Fruit fly (Drosophila melanogaster): ENCODE data around the gene ras.

The ras gene

dm6 chrX:10757616-10758078, 13.3 kb downstream of the ras start, which contains the start of gene Rph (continued):
- TF ChIP-seq Hmr (GFP tag; optimal IDR thresholded peaks at IDR 0.05): peak; percentile 47
- no peak for TF ChIP-seq eyg (GFP tag; optimal IDR thresholded peaks at IDR 0.05)
- TF ChIP-seq CG9437 (GFP tag; optimal IDR thresholded peaks at IDR 0.05): no peak
- TF ChIP-seq hbn (GFP tag; IDR thresholded peaks at IDR 0.05; ENCODE audit: partially characterized antibody): no peak
- TF ChIP-seq D (optimal IDR thresholded peaks at IDR 0.05): no peak
- no peak for TF ChIP-seq D (GFP tag; optimal IDR thresholded peaks at IDR 0.05)
- peak; percentile 43 for TF ChIP-seq sens (GFP tag)
- peak; percentile 33 for TF ChIP-seq mam (GFP tag; optimal IDR thresholded peaks at IDR 0.05)
- TF ChIP-seq CG34224 (GFP tag; IDR thresholded peaks at IDR 0.05; ENCODE audit: partially characterized antibody): 0 out of 3 replicates have a peak, but pooled peaks have one; percentile 34
- peak; percentile 42; the same call in 1 of the 2 replicates for TF ChIP-seq inv (GFP tag; IDR thresholded peaks at IDR 0.05; ENCODE audit: partially characterized antibody)
- TF ChIP-seq CG14710 (tag; optimal IDR thresholded peaks at IDR 0.05): no peak
- no peak for TF ChIP-seq Blimp-1 (GFP tag; optimal IDR thresholded peaks at IDR 0.05)
- peak; percentile 21 for TF ChIP-seq CG7786 (GFP tag; optimal IDR thresholded peaks at IDR 0.05)
- peak; percentile 39; the same call in 1 of the 2 replicates for TF ChIP-seq CG9215 (GFP tag; IDR thresholded peaks at IDR 0.05)
- TF ChIP-seq dpn (GFP tag; optimal IDR thresholded peaks at IDR 0.05): no peak
- TF ChIP-seq CG31388 (GFP tag; optimal IDR thresholded peaks at IDR 0.05): no peak
- TF ChIP-seq Ets97D (GFP tag; optimal IDR thresholded peaks at IDR 0.05): no peak
- TF ChIP-seq CG1792 (GFP tag; optimal IDR thresholded peaks at IDR 0.05): no peak
- no peak for TF ChIP-seq cato (GFP tag; optimal IDR thresholded peaks at IDR 0.05; ENCODE audit: borderline replicate concordance)
- no peak for TF ChIP-seq CG7928 (GFP tag; optimal IDR thresholded peaks at IDR 0.05)
- TF ChIP-seq gsb (GFP tag; IDR thresholded peaks at IDR 0.05): no peak
- TF ChIP-seq da (GFP tag; optimal IDR thresholded peaks at IDR 0.05): no peak
- TF ChIP-seq CG14441 (GFP tag; IDR thresholded peaks at IDR 0.05): no peak
- TF ChIP-seq Fer2 (tag; optimal IDR thresholded peaks at IDR 0.05): no peak
- no peak for TF ChIP-seq CG17612 (GFP tag; IDR thresholded peaks at IDR 0.05)
- no peak for TF ChIP-seq CG15696 (tag; optimal IDR thresholded peaks at IDR 0.05)
- no peak for TF ChIP-seq CG30403 (GFP tag; optimal IDR thresholded peaks at IDR 0.05)
- TF ChIP-seq mirr (GFP tag; optimal IDR thresholded peaks at IDR 0.05): no peak
- no peak for TF ChIP-seq disco-r (GFP tag; optimal IDR thresholded peaks at IDR 0.05)
- no peak for TF ChIP-seq gcm2 (GFP tag; optimal IDR thresholded peaks at IDR 0.05)
- TF ChIP-seq Chrac-16 (GFP tag; optimal IDR thresholded peaks at IDR 0.05): no peak
- no peak for TF ChIP-seq CG12219 (GFP tag; optimal IDR thresholded peaks at IDR 0.05)
- no peak for TF ChIP-seq CG2889 (GFP tag; IDR thresholded peaks at IDR 0.05)
- no peak for TF ChIP-seq Nf-YA (GFP tag; IDR thresholded peaks at IDR 0.05)
- no peak for TF ChIP-seq D19A (tag; optimal IDR thresholded peaks at IDR 0.05)
- no peak for TF ChIP-seq CHES-1-like (GFP tag; optimal IDR thresholded peaks at IDR 0.05)
- TF ChIP-seq CG16815 (GFP tag; optimal IDR thresholded peaks at IDR 0.05): no peak
- TF ChIP-seq pum (GFP tag; optimal IDR thresholded peaks at IDR 0.05): no peak
- no peak for TF ChIP-seq Hsf (GFP tag; optimal IDR thresholded peaks at IDR 0.05)
- no peak for TF ChIP-seq CG1233 (GFP tag; optimal IDR thresholded peaks at IDR 0.05)
- TF ChIP-seq CrebB (tag; optimal IDR thresholded peaks at IDR 0.05): no peak
- no peak for TF ChIP-seq CG4328 (GFP tag; optimal IDR thresholded peaks at IDR 0.05)
- no peak for TF ChIP-seq fd102C (GFP tag; optimal IDR thresholded peaks at IDR 0.05)
- peak; percentile 60 for TF ChIP-seq Sry-δ (GFP tag; optimal IDR thresholded peaks at IDR 0.05)
- TF ChIP-seq NFAT (GFP tag; IDR thresholded peaks at IDR 0.05): no peak
- peak; percentile 13 for TF ChIP-seq CG10209 (GFP tag; optimal IDR thresholded peaks at IDR 0.05)
- peak; percentile 66 for TF ChIP-seq CG2120 (GFP tag; optimal IDR thresholded peaks at IDR 0.05)
- TF ChIP-seq Dref (GFP tag; IDR thresholded peaks at IDR 0.05): no peak
- no peak for TF ChIP-seq CG2199 (GFP tag; IDR thresholded peaks at IDR 0.05)
- no peak for TF ChIP-seq chn (GFP tag; optimal IDR thresholded peaks at IDR 0.05)
- TF ChIP-seq Atf6 (GFP tag; IDR thresholded peaks at IDR 0.05): 0 out of 2 replicates have a peak, but pooled peaks have one; percentile 42
- peak; percentile 11 for TF ChIP-seq Fer3 (tag; optimal IDR thresholded peaks at IDR 0.05)

Measured in whole organism, embryonic.